Worm (Caenorhabditis elegans): Measurements from ENCODE around the gene sft-4.

The sft-4 gene

ce11 chrX:5829175-5829574, 48.7 kb upstream of the sft-4 start, which contains the start of gene acp-5:
Gene acp-5 (plus strand): TSS chrX:5829435.
- TF ChIP-seq efl-1 (optimal IDR thresholded peaks at IDR 0.05) (no peak), efl-1 (GFP tag; optimal IDR thresholded peaks at IDR 0.05 in 1 of 2) (peak in 1 of 2 experiments; percentile 90), irx-1 (tag; optimal IDR thresholded peaks at IDR 0.05) (no peak), elt-2 (tag; optimal IDR thresholded peaks at IDR 0.05) (peak; percentile 48), ceh-88 (GFP tag; IDR thresholded peaks at IDR 0.05) (no peak)

- TF ChIP-seq lsy-2 (tag; optimal IDR thresholded peaks at IDR 0.05) (peak in 1 of 2 experiments; percentile 10), ces-1 (GFP tag; optimal IDR thresholded peaks at IDR 0.05) (no peak), rnt-1 (tag; optimal IDR thresholded peaks at IDR 0.05) (no peak), nhr-20 (tag; optimal IDR thresholded peaks at IDR 0.05) (peak; percentile 12), blmp-1 (tag; optimal IDR thresholded peaks at IDR 0.05) (peak; percentile 95), ets-5 (GFP tag; IDR thresholded peaks at IDR 0.05) (no peak), jun-1 (tag; optimal IDR thresholded peaks at IDR 0.05) (no peak), nhr-71 (tag; optimal IDR thresholded peaks at IDR 0.05) (peak; percentile 22), elt-3 (tag; optimal IDR thresholded peaks at IDR 0.05) (peak in 1 of 6 experiments; percentile 57), sptf-1 (tag; optimal IDR thresholded peaks at IDR 0.05) (no peak), irx-1 (tag; optimal IDR thresholded peaks at IDR 0.05) (no peak), lin-14 (GFP tag; optimal IDR thresholded peaks at IDR 0.05) (peak; percentile 68), nhr-85 (tag) (peak; percentile 78)
Measured at ce11 chrX:5828085-5828484, 47.6 kb upstream of the sft-4 start.

ce11 chrX:5826976-5827375, 46.5 kb upstream of the sft-4 start:
- no peak for TF ChIP-seq nhr-71 (tag; optimal IDR thresholded peaks at IDR 0.05)
- TF ChIP-seq nhr-47 (tag; optimal IDR thresholded peaks at IDR 0.05) = no peak
- TF ChIP-seq C04F5.9 (tag; optimal IDR thresholded peaks at IDR 0.05) = no peak
- no peak for TF ChIP-seq vab-15 (tag; optimal IDR thresholded peaks at IDR 0.05)
- TF ChIP-seq swsn-7 (tag; optimal IDR thresholded peaks at IDR 0.05) = no peak
- TF ChIP-seq nhr-84 (tag; optimal IDR thresholded peaks at IDR 0.05) = no peak
- no peak for TF ChIP-seq ceh-90 (tag; optimal IDR thresholded peaks at IDR 0.05)
- no peak for TF ChIP-seq unc-86 (tag; optimal IDR thresholded peaks at IDR 0.05)

- TF ChIP-seq nhr-20 (tag; optimal IDR thresholded peaks at IDR 0.05) (no peak), lin-13 (GFP tag; optimal IDR thresholded peaks at IDR 0.05) (no peak), irx-1 (tag; optimal IDR thresholded peaks at IDR 0.05) (no peak)
Measured at ce11 chrX:5821842-5822241, 41.3 kb upstream of the sft-4 start, which contains the start of gene hbl-1. Gene hbl-1 (plus strand): TSS chrX:5822142.

- peak; percentile 26 for TF ChIP-seq snu-23 (GFP tag; optimal IDR thresholded peaks at IDR 0.05)
- peak in 3 of 6 experiments; percentile 5 to 30 (median 12) for TF ChIP-seq elt-3 (tag; optimal IDR thresholded peaks at IDR 0.05)
- TF ChIP-seq irx-1 (tag; optimal IDR thresholded peaks at IDR 0.05) = peak; percentile 15
- TF ChIP-seq pqm-1 (tag; optimal IDR thresholded peaks at IDR 0.05) = no peak
- peak in 1 of 3 experiments; percentile 19 for TF ChIP-seq ceh-82 (tag; optimal IDR thresholded peaks at IDR 0.05)
- TF ChIP-seq hlh-17 (GFP tag; optimal IDR thresholded peaks at IDR 0.05; ENCODE audit: borderline replicate concordance) = no peak
- TF ChIP-seq nhr-85 (tag) = peak; percentile 89
- peak; percentile 88 for TF ChIP-seq lin-14 (GFP tag; optimal IDR thresholded peaks at IDR 0.05)
- peak; percentile 26 for TF ChIP-seq unc-130 (tag; optimal IDR thresholded peaks at IDR 0.05)
- peak; percentile 37 for TF ChIP-seq blmp-1 (tag; optimal IDR thresholded peaks at IDR 0.05)
- no peak for TF ChIP-seq nhr-12 (tag; optimal IDR thresholded peaks at IDR 0.05)
- TF ChIP-seq alr-1 (tag; optimal IDR thresholded peaks at IDR 0.05; ENCODE audit: borderline replicate concordance) = no peak
- peak; percentile 53 for TF ChIP-seq nhr-20 (tag; optimal IDR thresholded peaks at IDR 0.05)
- TF ChIP-seq grh-1 (GFP tag; IDR thresholded peaks at IDR 0.05) = peak; percentile 30; the same call in 1 of the 2 replicates
- TF ChIP-seq xbp-1 (tag; optimal IDR thresholded peaks at IDR 0.05) = peak; percentile 9
- TF ChIP-seq nhr-47 (tag; optimal IDR thresholded peaks at IDR 0.05) = peak; percentile 8
- peak; percentile 55 for TF ChIP-seq nhr-90 (tag; optimal IDR thresholded peaks at IDR 0.05; ENCODE audit: poor library complexity)
- TF ChIP-seq nhr-71 (tag; optimal IDR thresholded peaks at IDR 0.05) = peak; percentile 57
- peak; percentile 22 for TF ChIP-seq nhr-77 (tag; optimal IDR thresholded peaks at IDR 0.05)
- TF ChIP-seq ztf-11 (tag; optimal IDR thresholded peaks at IDR 0.05) = no peak
- TF ChIP-seq sup-37 (GFP tag; optimal IDR thresholded peaks at IDR 0.05) = no peak
- peak in 1 of 2 experiments; percentile 20 for TF ChIP-seq lin-35 (GFP tag; optimal IDR thresholded peaks at IDR 0.05)
Measured at ce11 chrX:5820880-5821279, 40.4 kb upstream of the sft-4 start.
